Worm (Caenorhabditis elegans) whole organism, midembryonic: ENCODE measurements around the gene F38A1.9.

Experiments
- T22C8.4 ChIP-seq: fragments of 200-800 bp; sonication (Bioruptor generic); IDR thresholded peaks from 2 replicates; pipeline ENCODE4 v1.3.6; 2022; ENCODE audit warnings: missing genetic modification characterization, missing compliant biosample characterization
- cog-1 ChIP-seq: sonication (generic microtip); optimal IDR thresholded peaks from 2 replicates; lab custom pipeline; 2016; ENCODE audit warnings: missing genetic modification characterization, missing compliant biosample characterization
- flt-1 ChIP-seq: fragments of 200-800 bp; sonication (Bioruptor generic); IDR thresholded peaks from 2 replicates; pipeline ENCODE4 v1.3.6; 2022; ENCODE audit warnings: missing genetic modification characterization, missing compliant biosample characterization
- klf-2 ChIP-seq: fragments of 200-800 bp; sonication (Bioruptor generic); conservative IDR thresholded peaks from 2 replicates; pipeline ENCODE4 v1.3.6; 2022; ENCODE audit warnings: missing genetic modification reagents, missing genetic modification characterization, missing compliant biosample characterization
- med-1 ChIP-seq: sonication (generic microtip); optimal IDR thresholded peaks from 2 replicates; lab custom pipeline; 2017; ENCODE audit warnings: missing genetic modification characterization, mild to moderate bottlenecking, missing compliant biosample characterization, antibody characterized with exemption, missing genetic modification reagents; ENCODE audit not compliant: insufficient read depth
- ref-1 ChIP-seq: fragments of 200-800 bp; sonication (Bioruptor generic); conservative IDR thresholded peaks from 2 replicates; pipeline ENCODE4 v1.3.6; 2022; ENCODE audit warnings: missing genetic modification reagents, missing genetic modification characterization, missing compliant biosample characterization
- tab-1 ChIP-seq: fragments of 200-800 bp; sonication (Bioruptor generic); IDR thresholded peaks from 2 replicates; pipeline ENCODE4 v1.3.6; 2022; ENCODE audit warnings: missing genetic modification characterization, missing compliant biosample characterization
- ztf-23 ChIP-seq: fragments of 200-800 bp; sonication (Bioruptor generic); IDR thresholded peaks from 2 replicates; pipeline ENCODE4 v1.3.6; 2022; ENCODE audit warnings: missing genetic modification reagents, missing genetic modification characterization, missing compliant biosample characterization
- ztf-29 ChIP-seq: fragments of 200-800 bp; sonication (Bioruptor generic); IDR thresholded peaks from 2 replicates; pipeline ENCODE4 v1.3.6; 2022; ENCODE audit warnings: missing genetic modification reagents, missing genetic modification characterization, missing compliant biosample characterization

F38A1.9 gene

DNA sequence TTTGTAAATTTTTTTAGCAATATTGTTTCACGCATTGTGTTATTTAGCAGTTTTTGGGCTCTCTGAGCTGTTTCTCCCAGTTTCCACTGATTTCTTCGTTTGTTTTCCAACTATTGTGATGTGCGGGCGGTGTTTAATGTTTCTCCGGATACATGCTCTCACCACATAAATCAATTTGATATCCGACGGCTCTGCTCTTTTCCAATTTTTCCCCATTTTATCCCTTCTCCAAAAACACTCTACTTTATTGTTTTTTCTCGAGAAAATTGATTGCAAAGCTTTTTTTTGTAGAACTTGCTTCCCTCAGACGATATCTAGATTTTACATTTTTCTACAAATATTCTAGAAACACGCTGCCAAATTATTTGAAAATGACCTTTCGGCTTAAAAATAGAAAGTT, 29.6 kb downstream of the F38A1.9 start:
- TF ChIP-seq ztf-23 (no peak), ref-1 (GFP tag; lab: Robert Waterston, UW) (no peak), tab-1 (GFP tag; lab: Robert Waterston, UW) (no peak), ztf-29 (GFP tag; lab: Robert Waterston, UW) (no peak), T22C8.4 (no peak), med-1 (GFP tag; lab: Kevin White, UChicago) (no peak), klf-2 (no peak), flt-1 (no peak), cog-1 (tag; lab: Kevin White, UChicago) (no peak)

DNA sequence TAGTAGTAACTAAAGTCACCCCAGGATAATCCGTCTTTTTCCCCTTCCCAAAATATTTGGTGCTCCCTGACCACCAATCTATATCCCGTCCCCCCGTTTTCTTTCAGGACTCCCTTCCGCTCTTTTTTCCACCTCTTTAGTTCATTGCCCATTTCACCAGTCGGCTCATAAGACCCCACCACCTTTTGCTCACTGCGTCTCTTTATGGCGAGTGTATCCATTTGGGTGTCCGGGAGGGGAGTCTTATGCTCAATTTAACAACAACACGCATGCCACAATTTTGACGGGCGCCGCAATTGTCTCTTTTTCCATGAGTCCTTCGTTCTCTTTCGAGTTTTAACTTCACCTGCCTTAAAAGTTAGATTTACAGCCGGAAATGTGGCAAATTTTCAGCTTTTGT, 32.0 kb downstream of the F38A1.9 start:
- TF ChIP-seq tab-1 (GFP tag; lab: Robert Waterston, UW) = no peak
- TF ChIP-seq flt-1 = no peak
- no peak for TF ChIP-seq ztf-23
- no peak for TF ChIP-seq T22C8.4
- TF ChIP-seq ztf-29 (GFP tag; lab: Robert Waterston, UW) = no peak
- no peak for TF ChIP-seq klf-2
- no peak for TF ChIP-seq med-1 (GFP tag; lab: Kevin White, UChicago)
- no peak for TF ChIP-seq ref-1 (GFP tag; lab: Robert Waterston, UW)
- no peak for TF ChIP-seq cog-1 (tag; lab: Kevin White, UChicago)

- no peak for TF ChIP-seq ztf-23
- TF ChIP-seq med-1 (GFP tag; lab: Kevin White, UChicago) = no peak
- TF ChIP-seq cog-1 (tag; lab: Kevin White, UChicago) = no peak
- no peak for TF ChIP-seq tab-1 (GFP tag; lab: Robert Waterston, UW)
- no peak for TF ChIP-seq ref-1 (GFP tag; lab: Robert Waterston, UW)
- no peak for TF ChIP-seq T22C8.4
These were observed 32.8 kb downstream of the F38A1.9 start for ce11 chrIV:1212357-1212756.

DNA sequence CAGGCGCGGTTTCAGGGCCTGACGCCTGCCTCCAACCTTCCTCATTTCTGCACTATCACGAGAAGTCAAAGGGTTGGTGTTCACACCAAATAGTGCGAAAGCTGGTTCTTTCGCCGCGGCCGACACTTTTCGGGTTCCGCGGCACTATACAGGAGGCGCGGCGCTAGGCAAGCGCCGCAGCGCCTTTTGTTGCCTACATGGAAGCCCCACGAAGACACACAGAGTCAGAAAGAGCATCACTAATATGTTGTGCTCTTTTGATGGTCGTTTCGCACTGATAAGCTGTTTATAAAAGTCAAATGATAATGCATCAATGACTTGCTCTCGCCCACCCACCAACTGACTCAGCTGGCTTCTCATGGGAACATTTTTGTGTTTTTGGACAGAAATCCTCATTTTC, 33.2 kb downstream of the F38A1.9 start:
- TF ChIP-seq ztf-29 (GFP tag; lab: Robert Waterston, UW) (no peak), ref-1 (GFP tag; lab: Robert Waterston, UW) (no peak)

DNA sequence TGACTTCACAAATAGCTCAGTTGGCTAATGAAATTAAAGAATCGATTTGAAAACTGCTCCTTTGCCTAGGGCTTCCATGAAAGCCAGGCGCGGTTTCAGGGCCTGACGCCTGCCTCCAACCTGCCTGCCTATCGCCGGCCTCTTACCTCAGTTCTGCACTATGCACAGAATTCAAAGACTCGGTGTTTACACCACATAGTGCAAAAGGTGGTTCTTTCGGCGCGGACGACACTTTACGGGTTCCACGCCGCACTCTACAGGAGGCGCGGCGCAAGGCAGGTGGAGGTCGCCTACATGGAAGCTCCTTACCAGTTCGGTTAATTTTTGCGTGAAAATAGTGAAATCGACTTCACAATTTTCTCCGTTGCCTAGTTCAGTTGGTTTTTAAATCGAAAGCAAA, 35.3 kb downstream of the F38A1.9 start:
- TF ChIP-seq ref-1 (GFP tag; lab: Robert Waterston, UW) (no peak), klf-2 (no peak), ztf-29 (GFP tag; lab: Robert Waterston, UW) (no peak), T22C8.4 (no peak), ztf-23 (no peak), cog-1 (tag; lab: Kevin White, UChicago) (no peak), med-1 (GFP tag; lab: Kevin White, UChicago) (no peak)

ce11 chrIV:1209320-1209719, 35.8 kb downstream of the F38A1.9 start:
- no peak for TF ChIP-seq ref-1 (GFP tag; lab: Robert Waterston, UW)

DNA sequence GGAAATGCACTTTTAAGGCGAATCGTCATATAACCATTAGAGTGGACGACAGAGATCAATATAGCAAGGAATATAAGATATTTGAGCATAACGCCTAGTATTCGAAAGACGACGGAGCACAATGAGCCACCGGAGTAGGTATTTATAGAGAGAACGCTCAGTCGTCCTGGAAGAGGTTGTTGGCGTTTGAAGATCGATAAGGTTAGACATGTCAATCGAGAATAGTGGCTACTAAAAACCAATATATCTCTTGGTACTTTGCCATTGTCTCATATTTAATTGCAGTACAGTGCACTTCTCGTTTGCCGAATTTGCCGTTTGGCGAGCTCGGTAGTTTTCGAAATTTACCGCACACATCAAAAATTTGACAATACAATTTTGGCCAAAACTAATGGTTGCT, 37.2 kb downstream of the F38A1.9 start, which contains the start of gene dsl-1:
dsl-1 (minus strand) TSS at position 101 of the 400 bp plus-strand sequence.
- no peak for TF ChIP-seq ztf-23
- no peak for TF ChIP-seq med-1 (GFP tag; lab: Kevin White, UChicago)
- TF ChIP-seq klf-2 = no peak
- no peak for TF ChIP-seq ztf-29 (GFP tag; lab: Robert Waterston, UW)
- no peak for TF ChIP-seq tab-1 (GFP tag; lab: Robert Waterston, UW)
- no peak for TF ChIP-seq ref-1 (GFP tag; lab: Robert Waterston, UW)
- TF ChIP-seq cog-1 (tag; lab: Kevin White, UChicago) = no peak
- no peak for TF ChIP-seq flt-1

DNA sequence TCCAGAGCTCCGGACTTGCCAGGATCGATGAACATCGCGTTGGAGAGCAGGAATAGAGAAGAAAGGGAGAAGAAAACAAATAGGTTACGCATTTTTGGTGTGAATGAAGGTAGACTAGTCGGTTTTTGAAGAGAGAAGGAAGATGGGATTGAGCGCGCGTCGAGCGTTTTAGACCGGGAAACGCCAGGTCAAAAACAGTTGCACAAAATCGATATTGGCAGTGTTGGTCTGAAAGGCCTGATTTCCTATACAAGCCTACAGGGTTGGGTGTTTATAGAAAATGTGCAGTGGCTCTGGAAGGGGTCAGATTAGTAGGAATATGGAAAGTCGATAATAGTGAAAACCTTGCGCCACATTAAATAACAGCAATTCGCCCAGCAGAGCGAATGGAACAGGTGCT, 40.3 kb downstream of the F38A1.9 start, which contains the start of gene dsl-2:
dsl-2 (minus strand) TSS at position 101 of the 400 bp plus-strand sequence.
- TF ChIP-seq tab-1 (GFP tag; lab: Robert Waterston, UW) (no peak), cog-1 (tag; lab: Kevin White, UChicago) (no peak), klf-2 (no peak), med-1 (GFP tag; lab: Kevin White, UChicago) (no peak), T22C8.4 (no peak), ztf-23 (no peak), ref-1 (GFP tag; lab: Robert Waterston, UW) (no peak), ztf-29 (GFP tag; lab: Robert Waterston, UW) (no peak), flt-1 (no peak)

ce11 chrIV:1199501-1199900, 45.6 kb downstream of the F38A1.9 start:
- TF ChIP-seq klf-2 = no peak
- no peak for TF ChIP-seq ztf-23
- no peak for TF ChIP-seq T22C8.4
- no peak for TF ChIP-seq ztf-29 (GFP tag; lab: Robert Waterston, UW)
- TF ChIP-seq cog-1 (tag; lab: Kevin White, UChicago) = no peak
- TF ChIP-seq ref-1 (GFP tag; lab: Robert Waterston, UW) = no peak
- TF ChIP-seq flt-1 = no peak
- no peak for TF ChIP-seq tab-1 (GFP tag; lab: Robert Waterston, UW)
- TF ChIP-seq med-1 (GFP tag; lab: Kevin White, UChicago) = no peak
